Worm (Caenorhabditis elegans) whole organism, L3 larva: ENCODE results near the gene zyg-9.

ENCODE experiments used
- aly-2 ChIP-seq: fragments of 150-350 bp; optimal IDR thresholded peaks from 2 replicates; lab custom pipeline; 2014; ENCODE audit warnings: missing biosample characterization, missing genetic modification characterization
- fkh-10 ChIP-seq: sonication (generic microtip); optimal IDR thresholded peaks from 2 replicates; lab custom pipeline; 2017; ENCODE audit warnings: missing biosample characterization, missing genetic modification reagents, missing genetic modification characterization
- nhr-11 ChIP-seq: fragments of 150-350 bp; optimal IDR thresholded peaks from 2 replicates; lab custom pipeline; 2014; ENCODE audit warnings: missing biosample characterization, missing genetic modification characterization
- nhr-237 ChIP-seq: fragments of 150-350 bp; optimal IDR thresholded peaks from 2 replicates; lab custom pipeline; 2014; ENCODE audit warnings: missing biosample characterization, missing genetic modification characterization
- nhr-77 ChIP-seq: fragments of 150-350 bp; optimal IDR thresholded peaks from 2 replicates; lab custom pipeline; 2014; ENCODE audit warnings: missing biosample characterization, missing genetic modification characterization
- snpc-4 ChIP-seq: fragments of 150-350 bp; optimal IDR thresholded peaks from 2 replicates; lab custom pipeline; 2014; ENCODE audit warnings: missing biosample characterization, missing genetic modification characterization
- ztf-4 ChIP-seq: fragments of 150-350 bp; optimal IDR thresholded peaks from 2 replicates; lab custom pipeline; 2014; ENCODE audit warnings: missing biosample characterization, missing genetic modification characterization

DNA sequence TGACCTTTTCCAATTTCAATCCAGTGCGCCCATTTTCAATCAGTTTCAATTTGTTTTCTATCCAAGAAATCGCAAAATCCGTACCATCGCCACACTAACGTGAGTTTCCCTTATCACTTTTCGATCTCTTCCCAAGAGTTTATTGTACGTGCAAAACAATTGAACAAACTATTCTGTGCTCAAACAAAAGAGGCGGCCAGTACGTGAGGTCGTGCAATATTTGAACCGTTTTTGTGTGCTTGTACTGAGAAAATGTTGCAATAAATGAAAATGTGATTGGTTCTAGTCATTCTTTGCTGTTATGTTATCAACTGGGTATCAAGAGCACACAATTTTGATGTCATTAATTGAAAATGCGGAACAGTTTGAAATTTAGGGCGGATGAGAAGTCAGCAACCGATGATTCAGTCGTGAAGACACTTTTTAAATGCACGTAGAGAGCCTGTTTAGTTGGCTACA lies 7.9 kb upstream of the zyg-9 start, which contains the start of gene F22B5.4:
- TF ChIP-seq aly-2 (tag; lab: Kevin White, UChicago) (no peak), nhr-11 (tag; lab: Kevin White, UChicago) (no peak), fkh-10 (GFP tag; lab: Kevin White, UChicago) (no peak), snpc-4 (tag; lab: Kevin White, UChicago) (no peak), ztf-4 (tag; lab: Kevin White, UChicago) (no peak), nhr-77 (tag; lab: Kevin White, UChicago) (no peak), nhr-237 (no peak)
